Worm (Caenorhabditis elegans): Measurements from ENCODE around the gene itr-1.

itr-1 gene

ce11 chrIV:7679120-7679519 lies 4.1 kb downstream of the itr-1 start:
- TF ChIP-seq nhr-237 (tag; optimal IDR thresholded peaks at IDR 0.05) (no peak), ceh-43 (GFP tag; optimal IDR thresholded peaks at IDR 0.05) (no peak), zip-8 (tag; optimal IDR thresholded peaks at IDR 0.05) (no peak), sptf-1 (tag; optimal IDR thresholded peaks at IDR 0.05) (no peak), ces-1 (GFP tag; optimal IDR thresholded peaks at IDR 0.05) (no peak), pha-4 (tag; optimal IDR thresholded peaks at IDR 0.05) (no peak), ham-2 (GFP tag; optimal IDR thresholded peaks at IDR 0.05) (no peak), snpc-4 (tag; optimal IDR thresholded peaks at IDR 0.05) (no peak), sem-2 (GFP tag; optimal IDR thresholded peaks at IDR 0.05) (no peak), ztf-11 (tag; optimal IDR thresholded peaks at IDR 0.05) (no peak)

- TF ChIP-seq pha-4 (tag; optimal IDR thresholded peaks at IDR 0.05) = no peak
- no peak for TF ChIP-seq ceh-43 (GFP tag; optimal IDR thresholded peaks at IDR 0.05)
- TF ChIP-seq drap-1 (GFP tag; optimal IDR thresholded peaks at IDR 0.05) = no peak
- no peak for TF ChIP-seq lsy-2 (tag; optimal IDR thresholded peaks at IDR 0.05)
- TF ChIP-seq mab-5 (tag; optimal IDR thresholded peaks at IDR 0.05) = no peak
- no peak for TF ChIP-seq unc-120 (tag; optimal IDR thresholded peaks at IDR 0.05; ENCODE audit: poor library complexity, severe bottlenecking)
- TF ChIP-seq sem-2 (GFP tag; optimal IDR thresholded peaks at IDR 0.05) = no peak
- TF ChIP-seq sptf-1 (tag; optimal IDR thresholded peaks at IDR 0.05) = no peak
- no peak for TF ChIP-seq ztf-11 (tag; optimal IDR thresholded peaks at IDR 0.05)
- TF ChIP-seq elt-3 (tag; optimal IDR thresholded peaks at IDR 0.05) = no peak
- TF ChIP-seq mep-1 (tag; optimal IDR thresholded peaks at IDR 0.05) = no peak
- TF ChIP-seq mls-2 (tag; optimal IDR thresholded peaks at IDR 0.05) = no peak
- TF ChIP-seq hlh-1 (tag; optimal IDR thresholded peaks at IDR 0.05) = no peak
- no peak for TF ChIP-seq blmp-1 (tag; optimal IDR thresholded peaks at IDR 0.05)
- no peak for TF ChIP-seq unc-39 (tag; optimal IDR thresholded peaks at IDR 0.05)
- TF ChIP-seq snpc-4 (tag; optimal IDR thresholded peaks at IDR 0.05) = no peak
- TF ChIP-seq nhr-237 (tag; optimal IDR thresholded peaks at IDR 0.05) = no peak
- no peak for TF ChIP-seq ceh-83 (GFP tag; optimal IDR thresholded peaks at IDR 0.05)
Observed at ce11 chrIV:7689326-7689725, 14.4 kb downstream of the itr-1 start.

- TF ChIP-seq sptf-1 (tag; optimal IDR thresholded peaks at IDR 0.05) = no peak
- no peak for TF ChIP-seq cnd-1 (tag; optimal IDR thresholded peaks at IDR 0.05)
- no peak for TF ChIP-seq ces-1 (GFP tag; optimal IDR thresholded peaks at IDR 0.05)
- TF ChIP-seq sem-2 (GFP tag; optimal IDR thresholded peaks at IDR 0.05) = no peak
- TF ChIP-seq pha-4 (tag; optimal IDR thresholded peaks at IDR 0.05) = no peak
- no peak for TF ChIP-seq mab-5 (tag; optimal IDR thresholded peaks at IDR 0.05)
- no peak for TF ChIP-seq M03D4.4 (tag; optimal IDR thresholded peaks at IDR 0.05)
- TF ChIP-seq lin-32 (GFP tag; optimal IDR thresholded peaks at IDR 0.05) = no peak
- TF ChIP-seq flh-1 (GFP tag; optimal IDR thresholded peaks at IDR 0.05) = no peak
- no peak for TF ChIP-seq hlh-1 (tag; optimal IDR thresholded peaks at IDR 0.05)
- TF ChIP-seq nhr-76 (tag; optimal IDR thresholded peaks at IDR 0.05) = no peak
- TF ChIP-seq unc-39 (tag; optimal IDR thresholded peaks at IDR 0.05) = no peak
- TF ChIP-seq ztf-11 (tag; optimal IDR thresholded peaks at IDR 0.05) = no peak
- no peak for TF ChIP-seq ceh-83 (GFP tag; optimal IDR thresholded peaks at IDR 0.05)
- TF ChIP-seq elt-3 (tag; optimal IDR thresholded peaks at IDR 0.05) = no peak
- no peak for TF ChIP-seq bed-3 (GFP tag; optimal IDR thresholded peaks at IDR 0.05)
- TF ChIP-seq snpc-4 (tag; optimal IDR thresholded peaks at IDR 0.05) = no peak
Observed at ce11 chrIV:7692451-7692850, 17.5 kb downstream of the itr-1 start.

ce11 chrIV:7698320-7698719 lies 23.3 kb downstream of the itr-1 start, which contains the start of gene flp-13:
TSS of gene flp-13 (minus strand) at chrIV:7698420.
- no peak for TF ChIP-seq lin-13 (tag; optimal IDR thresholded peaks at IDR 0.05)
- TF ChIP-seq unc-62 (GFP tag; optimal IDR thresholded peaks at IDR 0.05) = no peak
- TF ChIP-seq ceh-43 (GFP tag; optimal IDR thresholded peaks at IDR 0.05) = no peak
- no peak for TF ChIP-seq mls-2 (tag; optimal IDR thresholded peaks at IDR 0.05)
- no peak for TF ChIP-seq flh-1 (GFP tag; optimal IDR thresholded peaks at IDR 0.05)
- TF ChIP-seq ceh-83 (GFP tag; optimal IDR thresholded peaks at IDR 0.05) = no peak
- no peak for TF ChIP-seq bed-3 (GFP tag; optimal IDR thresholded peaks at IDR 0.05)
- TF ChIP-seq ham-2 (GFP tag; optimal IDR thresholded peaks at IDR 0.05) = no peak
- TF ChIP-seq pha-4 (tag; optimal IDR thresholded peaks at IDR 0.05) = no peak

ce11 chrIV:7706805-7707204 lies 31.8 kb downstream of the itr-1 start, which contains the start of gene F33D4.4:
TSS of gene F33D4.4 (minus strand) at chrIV:7706905.
- TF ChIP-seq ham-2 (GFP tag; optimal IDR thresholded peaks at IDR 0.05) = no peak
- no peak for TF ChIP-seq tbx-8 (GFP tag; optimal IDR thresholded peaks at IDR 0.05)
- TF ChIP-seq blmp-1 (tag; optimal IDR thresholded peaks at IDR 0.05) = no peak
- TF ChIP-seq unc-39 (tag; optimal IDR thresholded peaks at IDR 0.05) = no peak
- no peak for TF ChIP-seq lin-32 (GFP tag; optimal IDR thresholded peaks at IDR 0.05)
- TF ChIP-seq nhr-28 (tag; optimal IDR thresholded peaks at IDR 0.05) = no peak
- no peak for TF ChIP-seq pha-4 (tag; optimal IDR thresholded peaks at IDR 0.05)
- no peak for TF ChIP-seq unc-62 (GFP tag; optimal IDR thresholded peaks at IDR 0.05)
- no peak for TF ChIP-seq bed-3 (GFP tag; optimal IDR thresholded peaks at IDR 0.05)
- no peak for TF ChIP-seq sptf-1 (tag; optimal IDR thresholded peaks at IDR 0.05)
- TF ChIP-seq nhr-237 (tag; optimal IDR thresholded peaks at IDR 0.05) = no peak

Data from whole organism, mixed stage, embryonic.